Worm (Caenorhabditis elegans) whole organism, midembryonic: ENCODE results near the gene T24B8.3.

Source experiments
- T22C8.4 ChIP-seq: fragments of 200-800 bp; sonication (Bioruptor generic); IDR thresholded peaks from 2 replicates; pipeline ENCODE4 v1.3.6; 2022; ENCODE audit warnings: missing genetic modification characterization, missing compliant biosample characterization
- cog-1 ChIP-seq: sonication (generic microtip); optimal IDR thresholded peaks from 2 replicates; lab custom pipeline; 2016; ENCODE audit warnings: missing genetic modification characterization, missing compliant biosample characterization
- flt-1 ChIP-seq: fragments of 200-800 bp; sonication (Bioruptor generic); IDR thresholded peaks from 2 replicates; pipeline ENCODE4 v1.3.6; 2022; ENCODE audit warnings: missing genetic modification characterization, missing compliant biosample characterization
- klf-2 ChIP-seq: fragments of 200-800 bp; sonication (Bioruptor generic); conservative IDR thresholded peaks from 2 replicates; pipeline ENCODE4 v1.3.6; 2022; ENCODE audit warnings: missing genetic modification reagents, missing genetic modification characterization, missing compliant biosample characterization
- med-1 ChIP-seq: sonication (generic microtip); optimal IDR thresholded peaks from 2 replicates; lab custom pipeline; 2017; ENCODE audit warnings: missing genetic modification characterization, mild to moderate bottlenecking, missing compliant biosample characterization, antibody characterized with exemption, missing genetic modification reagents; ENCODE audit not compliant: insufficient read depth
- ref-1 ChIP-seq: fragments of 200-800 bp; sonication (Bioruptor generic); conservative IDR thresholded peaks from 2 replicates; pipeline ENCODE4 v1.3.6; 2022; ENCODE audit warnings: missing genetic modification reagents, missing genetic modification characterization, missing compliant biosample characterization
- tab-1 ChIP-seq: fragments of 200-800 bp; sonication (Bioruptor generic); IDR thresholded peaks from 2 replicates; pipeline ENCODE4 v1.3.6; 2022; ENCODE audit warnings: missing genetic modification characterization, missing compliant biosample characterization
- ztf-23 ChIP-seq: fragments of 200-800 bp; sonication (Bioruptor generic); IDR thresholded peaks from 2 replicates; pipeline ENCODE4 v1.3.6; 2022; ENCODE audit warnings: missing genetic modification reagents, missing genetic modification characterization, missing compliant biosample characterization
- ztf-29 ChIP-seq: fragments of 200-800 bp; sonication (Bioruptor generic); IDR thresholded peaks from 2 replicates; pipeline ENCODE4 v1.3.6; 2022; ENCODE audit warnings: missing genetic modification reagents, missing genetic modification characterization, missing compliant biosample characterization

The T24B8.3 gene

ce11 chrII:9061099-9061498 is at the start of gene T24B8.3:
Gene T24B8.3, minus strand, starts transcription at chrII:9061137.
- no peak for TF ChIP-seq ref-1 (GFP tag; lab: Robert Waterston, UW)
- no peak for TF ChIP-seq ztf-23
- TF ChIP-seq ztf-29 (GFP tag; lab: Robert Waterston, UW): no peak
- TF ChIP-seq tab-1 (GFP tag; lab: Robert Waterston, UW): 0 out of 2 replicates have a peak, but pooled peaks have one; percentile 6
- TF ChIP-seq med-1: no peak
- TF ChIP-seq klf-2 (GFP tag; lab: Robert Waterston, UW): no peak
- TF ChIP-seq T22C8.4 (GFP tag; lab: Robert Waterston, UW): no peak

DNA sequence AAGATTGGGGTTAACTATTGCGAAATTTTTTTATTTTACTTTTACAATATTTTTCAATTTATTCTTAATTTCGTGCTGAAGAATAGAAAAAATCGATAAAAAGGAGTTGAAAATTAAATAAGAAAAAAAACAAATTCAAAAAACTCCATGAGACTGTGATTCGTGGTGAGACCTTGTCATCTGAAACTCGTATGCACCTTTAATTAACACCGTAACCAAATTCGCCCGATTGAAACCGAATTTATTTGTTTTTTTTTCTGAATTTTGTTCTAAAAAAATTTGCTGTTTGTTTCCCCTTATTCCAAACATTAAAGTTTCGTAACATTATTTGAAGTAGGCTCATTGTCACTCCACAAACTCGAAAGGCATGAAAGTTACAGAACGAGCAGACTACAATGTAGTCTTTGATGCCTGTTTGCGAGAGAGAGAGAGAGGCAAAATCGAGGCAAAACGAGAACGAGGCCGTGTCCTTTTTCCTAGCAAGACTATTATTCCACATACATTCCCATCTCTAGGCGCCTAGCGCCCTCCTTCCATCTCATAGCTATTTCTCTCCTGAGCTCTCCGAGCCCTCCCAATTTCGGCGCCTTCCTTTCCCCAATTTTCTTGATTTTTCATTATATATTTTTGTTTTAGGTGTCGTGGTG is 48.1 kb upstream of the T24B8.3 start, which contains the start of gene T24H10.4:
TSS of gene T24H10.4 (plus strand) at position 630 of the 647 bp plus-strand sequence.
- TF ChIP-seq ztf-23: no peak
- TF ChIP-seq T22C8.4 (GFP tag; lab: Robert Waterston, UW): no peak
- TF ChIP-seq ref-1 (GFP tag; lab: Robert Waterston, UW): no peak
- no peak for TF ChIP-seq med-1
- no peak for TF ChIP-seq flt-1 (GFP tag; lab: Robert Waterston, UW)
- TF ChIP-seq ztf-29 (GFP tag; lab: Robert Waterston, UW): no peak
- no peak for TF ChIP-seq tab-1 (GFP tag; lab: Robert Waterston, UW)
- TF ChIP-seq klf-2 (GFP tag; lab: Robert Waterston, UW): no peak
- TF ChIP-seq cog-1 (tag; lab: Kevin White, UChicago): no peak

- TF ChIP-seq flt-1 (GFP tag; lab: Robert Waterston, UW) (no peak), tab-1 (GFP tag; lab: Robert Waterston, UW) (no peak), T22C8.4 (GFP tag; lab: Robert Waterston, UW) (no peak), klf-2 (GFP tag; lab: Robert Waterston, UW) (no peak)
Observed at ce11 chrII:9108443-9108842, 47.5 kb upstream of the T24B8.3 start, which contains the start of gene dnj-23. Gene dnj-23, minus strand, starts transcription at chrII:9108600.

DNA sequence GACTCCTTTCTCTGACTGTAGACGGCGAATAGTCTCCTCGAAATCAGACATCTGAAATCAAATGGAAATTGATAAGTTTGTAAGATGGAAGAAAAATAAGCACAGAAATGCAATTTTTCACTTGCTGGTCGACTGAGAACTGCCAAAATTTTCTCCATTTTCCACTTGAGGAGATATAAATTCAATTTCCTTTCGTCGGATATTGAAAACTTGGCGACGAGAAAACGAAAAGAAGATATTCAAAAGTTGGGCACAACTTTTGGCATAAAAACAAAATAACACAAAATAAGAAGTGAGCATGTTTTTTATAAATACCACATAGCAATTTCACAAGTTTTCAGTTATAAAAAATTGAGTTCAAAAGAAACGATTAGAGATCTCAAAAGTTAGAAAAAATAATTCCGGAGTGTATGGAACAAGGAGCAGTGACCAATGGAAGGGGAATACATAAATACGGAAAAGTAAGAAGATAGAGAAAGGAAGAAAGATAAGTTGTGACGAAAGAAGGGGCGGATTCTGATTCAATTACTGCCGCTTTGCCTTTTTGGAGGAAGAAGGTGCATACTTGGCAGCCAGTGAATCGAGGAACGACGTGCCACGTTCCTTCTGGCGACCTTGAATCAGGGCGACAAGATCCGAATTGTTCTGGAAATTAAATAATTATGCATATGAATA is 46.3 kb upstream of the T24B8.3 start, which contains the start of gene dyrb-1:
TSS of gene dyrb-1 (minus strand) at position 51 of the 675 bp plus-strand sequence.
- TF ChIP-seq cog-1 (tag; lab: Kevin White, UChicago) (no peak), klf-2 (GFP tag; lab: Robert Waterston, UW) (no peak), ztf-29 (GFP tag; lab: Robert Waterston, UW) (no peak), T22C8.4 (GFP tag; lab: Robert Waterston, UW) (no peak), med-1 (no peak), ref-1 (GFP tag; lab: Robert Waterston, UW) (no peak), flt-1 (GFP tag; lab: Robert Waterston, UW) (no peak), ztf-23 (no peak), tab-1 (GFP tag; lab: Robert Waterston, UW) (no peak)

DNA sequence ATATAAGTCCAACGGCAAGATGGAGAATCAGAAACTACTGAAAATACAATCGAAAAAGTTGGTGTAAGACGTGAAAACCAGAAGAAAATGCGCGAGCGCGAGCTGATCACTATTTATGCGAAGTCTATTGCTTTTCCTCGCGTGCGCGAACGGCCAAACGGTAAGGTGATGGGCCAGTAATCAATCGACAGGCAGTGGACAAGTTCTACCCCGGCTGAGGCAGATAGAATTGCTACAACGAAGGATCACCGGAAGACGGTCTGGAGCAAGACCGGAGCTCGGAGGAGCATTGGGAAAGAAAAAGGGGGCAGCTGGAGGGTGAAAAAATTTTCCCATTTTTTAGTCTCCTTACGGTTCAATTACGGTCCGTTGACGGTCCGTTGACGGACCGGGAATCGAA is 41.7 kb upstream of the T24B8.3 start:
- peak; percentile 89 for TF ChIP-seq flt-1 (GFP tag; lab: Robert Waterston, UW)
- 0 out of 2 replicates have a peak, but pooled peaks have one; percentile 28 for TF ChIP-seq ref-1 (GFP tag; lab: Robert Waterston, UW)
- TF ChIP-seq ztf-29 (GFP tag; lab: Robert Waterston, UW): 0 out of 2 replicates have a peak, but pooled peaks have one; percentile 28
- TF ChIP-seq ztf-23: peak; percentile 60; the same call in 1 of the 2 replicates
- TF ChIP-seq tab-1 (GFP tag; lab: Robert Waterston, UW): peak; percentile 83
- peak; percentile 21; the same call in 1 of the 2 replicates for TF ChIP-seq T22C8.4 (GFP tag; lab: Robert Waterston, UW)
- 0 out of 2 replicates have a peak, but pooled peaks have one; percentile 14 for TF ChIP-seq klf-2 (GFP tag; lab: Robert Waterston, UW)

- TF ChIP-seq ztf-23 (no peak), ref-1 (GFP tag; lab: Robert Waterston, UW) (no peak), med-1 (no peak), flt-1 (GFP tag; lab: Robert Waterston, UW) (no peak), T22C8.4 (GFP tag; lab: Robert Waterston, UW) (no peak), klf-2 (GFP tag; lab: Robert Waterston, UW) (no peak)
Observed at ce11 chrII:9100798-9101197, 39.9 kb upstream of the T24B8.3 start, which contains the start of gene T24H10.5. Gene T24H10.5, plus strand, starts transcription at chrII:9101098.

ce11 chrII:9099017-9099416 is 38.1 kb upstream of the T24B8.3 start, which contains the start of gene T24H10.1:
Gene T24H10.1, plus strand, starts transcription at chrII:9099371.
- TF ChIP-seq klf-2 (GFP tag; lab: Robert Waterston, UW) (no peak), tab-1 (GFP tag; lab: Robert Waterston, UW) (no peak), cog-1 (tag; lab: Kevin White, UChicago) (no peak), flt-1 (GFP tag; lab: Robert Waterston, UW) (no peak), ref-1 (GFP tag; lab: Robert Waterston, UW) (no peak), med-1 (no peak), ztf-29 (GFP tag; lab: Robert Waterston, UW) (no peak), ztf-23 (no peak), T22C8.4 (GFP tag; lab: Robert Waterston, UW) (no peak)

- no peak for TF ChIP-seq flt-1 (GFP tag; lab: Robert Waterston, UW)
- TF ChIP-seq ref-1 (GFP tag; lab: Robert Waterston, UW): no peak
- no peak for TF ChIP-seq cog-1 (tag; lab: Kevin White, UChicago)
- no peak for TF ChIP-seq med-1
- TF ChIP-seq T22C8.4 (GFP tag; lab: Robert Waterston, UW): no peak
- no peak for TF ChIP-seq tab-1 (GFP tag; lab: Robert Waterston, UW)
- TF ChIP-seq ztf-23: no peak
- TF ChIP-seq ztf-29 (GFP tag; lab: Robert Waterston, UW): no peak
- no peak for TF ChIP-seq klf-2 (GFP tag; lab: Robert Waterston, UW)
Observed at ce11 chrII:9098505-9098904, 37.6 kb upstream of the T24B8.3 start, which contains the start of gene clh-5. Gene clh-5, minus strand, starts transcription at chrII:9098605.

- TF ChIP-seq ztf-29 (GFP tag; lab: Robert Waterston, UW) (no peak), tab-1 (GFP tag; lab: Robert Waterston, UW) (no peak), med-1 (no peak)
Observed at ce11 chrII:9097302-9097701, 36.4 kb upstream of the T24B8.3 start.
